Fruit fly (Drosophila melanogaster): Measurements from ENCODE around the gene CG43055.

dm6 chr2L:4368553-4369268, 42.2 kb upstream of the CG43055 start:
- TF ChIP-seq Blimp-1 (GFP tag; optimal IDR thresholded peaks at IDR 0.05) (no peak), CG6854 (GFP tag; optimal IDR thresholded peaks at IDR 0.05) (no peak)

All from whole organism, prepupa.